Worm (Caenorhabditis elegans) whole organism, L2 larva: ENCODE results near the gene str-135.

Source experiments
- F13H6.1 ChIP-seq: sonication (generic microtip); optimal IDR thresholded peaks from 2 replicates; lab custom pipeline; 2016; ENCODE audit warnings: missing genetic modification characterization, missing compliant biosample characterization
- alr-1 ChIP-seq: fragments of 150-350 bp; optimal IDR thresholded peaks from 2 replicates; lab custom pipeline; 2014; ENCODE audit warnings: missing biosample characterization, missing genetic modification characterization
- aly-2 ChIP-seq: fragments of 150-350 bp; optimal IDR thresholded peaks from 2 replicates; lab custom pipeline; 2014; ENCODE audit warnings: missing biosample characterization, missing genetic modification characterization
- ama-1 ChIP-seq: fragments of 150-350 bp; optimal IDR thresholded peaks from 2 replicates; lab custom pipeline; 2018; ENCODE audit warnings: inconsistent platforms
- blmp-1 ChIP-seq: sonication (generic microtip); optimal IDR thresholded peaks from 2 replicates; lab custom pipeline; 2017; ENCODE audit warnings: missing genetic modification characterization, mild to moderate bottlenecking, missing compliant biosample characterization, antibody characterized with exemption, moderate library complexity; ENCODE audit not compliant: insufficient read depth
- ceh-16 ChIP-seq: fragments of 150-350 bp; optimal IDR thresholded peaks from 2 replicates; lab custom pipeline; 2014; ENCODE audit warnings: missing biosample characterization, missing genetic modification characterization
- ceh-82 ChIP-seq: fragments of 150-350 bp; optimal IDR thresholded peaks from 2 replicates; lab custom pipeline; 2014; ENCODE audit warnings: missing biosample characterization, missing genetic modification characterization
- crh-2 ChIP-seq: sonication (generic microtip); optimal IDR thresholded peaks from 2 replicates; lab custom pipeline; 2017; ENCODE audit warnings: missing biosample characterization, missing genetic modification characterization
- egl-27 ChIP-seq: sonication (generic microtip); optimal IDR thresholded peaks from 3 replicates; lab custom pipeline; 2017; ENCODE audit warnings: missing biosample characterization, missing genetic modification reagents, missing genetic modification characterization
- elt-1 ChIP-seq: fragments of 150-350 bp; optimal IDR thresholded peaks from 2 replicates; lab custom pipeline; 2014; ENCODE audit warnings: missing biosample characterization, missing genetic modification characterization
- elt-3 ChIP-seq: sonication (generic microtip); optimal IDR thresholded peaks from 2 replicates; lab custom pipeline; 2017; ENCODE audit warnings: missing biosample characterization, missing genetic modification characterization
- fos-1 ChIP-seq: fragments of 150-350 bp; optimal IDR thresholded peaks from 2 replicates; lab custom pipeline; 2014; ENCODE audit warnings: missing biosample characterization, missing genetic modification characterization
- gmeb-1 ChIP-seq: fragments of 150-350 bp; optimal IDR thresholded peaks from 2 replicates; lab custom pipeline; 2014; ENCODE audit warnings: missing biosample characterization, missing genetic modification characterization
- lin-11 ChIP-seq: fragments of 150-350 bp; sonication (generic microtip); optimal IDR thresholded peaks from 2 replicates; lab custom pipeline; 2014; ENCODE audit warnings: missing biosample characterization, missing genetic modification characterization, inconsistent platforms, mixed read lengths
- lin-13 ChIP-seq: fragments of 150-350 bp; optimal IDR thresholded peaks from 2 replicates; lab custom pipeline; 2014; ENCODE audit warnings: missing biosample characterization, missing genetic modification reagents, missing genetic modification characterization
- lin-39 ChIP-seq: fragments of 150-350 bp; optimal IDR thresholded peaks from 2 replicates; lab custom pipeline; 2014; ENCODE audit warnings: missing biosample characterization, missing genetic modification reagents, missing genetic modification characterization
- lsy-2 ChIP-seq, 2 experiments: fragments of 150-350 bp in 1 of 2; sonication (generic microtip) in 1 of 2; optimal IDR thresholded peaks; 2 replicates each; lab custom pipeline; 2014 to 2017; ENCODE audit warnings: missing biosample characterization in 2 of 2, missing genetic modification characterization in 2 of 2
- mab-5 ChIP-seq: fragments of 150-350 bp; optimal IDR thresholded peaks from 2 replicates; lab custom pipeline; 2014; ENCODE audit warnings: missing biosample characterization, missing genetic modification characterization
- mbf-1 ChIP-seq: sonication (generic microtip); optimal IDR thresholded peaks from 2 replicates; lab custom pipeline; 2017; ENCODE audit warnings: missing biosample characterization, missing genetic modification characterization
- mdl-1 ChIP-seq, 2 experiments: fragments of 150-350 bp in 1 of 2; sonication (generic microtip) in 1 of 2; optimal IDR thresholded peaks; 2 replicates each; lab custom pipeline; 2017; ENCODE audit warnings: missing biosample characterization in 2 of 2, missing genetic modification characterization in 2 of 2
- nhr-10 ChIP-seq: sonication (generic microtip); optimal IDR thresholded peaks from 2 replicates; lab custom pipeline; 2017; ENCODE audit warnings: missing biosample characterization, missing genetic modification characterization
- nhr-12 ChIP-seq: fragments of 150-350 bp; optimal IDR thresholded peaks from 2 replicates; lab custom pipeline; 2014; ENCODE audit warnings: missing biosample characterization, missing genetic modification characterization
- nhr-129 ChIP-seq: fragments of 150-350 bp; optimal IDR thresholded peaks from 2 replicates; lab custom pipeline; 2014; ENCODE audit warnings: missing biosample characterization, missing genetic modification characterization
- nhr-21 ChIP-seq: fragments of 150-350 bp; optimal IDR thresholded peaks from 2 replicates; lab custom pipeline; 2014; ENCODE audit warnings: missing biosample characterization, missing genetic modification characterization
- nhr-23 ChIP-seq: fragments of 150-350 bp; optimal IDR thresholded peaks from 2 replicates; lab custom pipeline; 2014; ENCODE audit warnings: missing biosample characterization, missing genetic modification reagents, missing genetic modification characterization
- nhr-237 ChIP-seq: fragments of 150-350 bp; optimal IDR thresholded peaks from 2 replicates; lab custom pipeline; 2014; ENCODE audit warnings: missing biosample characterization, missing genetic modification characterization
- nhr-6 ChIP-seq: fragments of 150-350 bp; optimal IDR thresholded peaks from 2 replicates; lab custom pipeline; 2014; ENCODE audit warnings: missing biosample characterization, missing genetic modification characterization
- nhr-77 ChIP-seq: fragments of 150-350 bp; optimal IDR thresholded peaks from 2 replicates; lab custom pipeline; 2014; ENCODE audit warnings: missing biosample characterization, missing genetic modification characterization
- peb-1 ChIP-seq: fragments of 150-350 bp; optimal IDR thresholded peaks from 2 replicates; lab custom pipeline; 2014; ENCODE audit warnings: missing biosample characterization, missing genetic modification characterization
- skn-1 ChIP-seq: sonication (generic microtip); optimal IDR thresholded peaks from 2 replicates; lab custom pipeline; 2017; ENCODE audit warnings: missing biosample characterization, missing genetic modification characterization
- sma-3 ChIP-seq: sonication (generic microtip); optimal IDR thresholded peaks from 2 replicates; lab custom pipeline; 2016; ENCODE audit warnings: missing genetic modification reagents, missing genetic modification characterization, missing compliant biosample characterization
- sma-9 ChIP-seq, 2 experiments: fragments of 150-350 bp in 1 of 2; sonication (generic microtip) in 1 of 2; optimal IDR thresholded peaks; 2 replicates each; lab custom pipeline; 2014 to 2016; ENCODE audit warnings: missing genetic modification characterization in 2 of 2, mild to moderate bottlenecking in 1 of 2, missing biosample characterization in 1 of 2, missing compliant biosample characterization in 1 of 2, missing genetic modification reagents in 1 of 2, moderate library complexity in 1 of 2
- zag-1 ChIP-seq: fragments of 150-350 bp; optimal IDR thresholded peaks from 2 replicates; lab custom pipeline; 2014; ENCODE audit warnings: missing biosample characterization, missing genetic modification characterization
- ztf-11 ChIP-seq: sonication (generic microtip); optimal IDR thresholded peaks from 2 replicates; lab custom pipeline; 2017; ENCODE audit warnings: missing biosample characterization, missing genetic modification characterization
- ztf-4 ChIP-seq: fragments of 150-350 bp; optimal IDR thresholded peaks from 2 replicates; lab custom pipeline; 2014; ENCODE audit warnings: missing biosample characterization, missing genetic modification characterization

The str-135 gene

ce11 chrV:8269878-8270277, 10.8 kb downstream of the str-135 start:
- TF ChIP-seq lin-11 (no peak), skn-1 (tag; lab: Kevin White, UChicago) (no peak), ztf-11 (no peak), zag-1 (no peak), fos-1 (tag; lab: Kevin White, UChicago) (peak; percentile 2), F13H6.1 (no peak), lin-13 (GFP tag; lab: Kevin White, UChicago) (no peak), sma-3 (GFP tag; lab: Kevin White, UChicago) (peak; percentile 9), elt-1 (tag; lab: Kevin White, UChicago) (no peak), mab-5 (no peak), nhr-12 (tag; lab: Kevin White, UChicago) (no peak), sma-9 (GFP tag; optimal IDR thresholded peaks at IDR 0.05; lab: Kevin White, UChicago) (peak; percentile 55), sma-9 (tag; optimal IDR thresholded peaks at IDR 0.05; lab: Kevin White, UChicago) (no peak), ama-1 (no peak), nhr-10 (tag; lab: Kevin White, UChicago) (no peak), nhr-77 (tag; lab: Kevin White, UChicago) (no peak)
- TF ChIP-seq, all 48 proteins: peak for 3

DNA sequence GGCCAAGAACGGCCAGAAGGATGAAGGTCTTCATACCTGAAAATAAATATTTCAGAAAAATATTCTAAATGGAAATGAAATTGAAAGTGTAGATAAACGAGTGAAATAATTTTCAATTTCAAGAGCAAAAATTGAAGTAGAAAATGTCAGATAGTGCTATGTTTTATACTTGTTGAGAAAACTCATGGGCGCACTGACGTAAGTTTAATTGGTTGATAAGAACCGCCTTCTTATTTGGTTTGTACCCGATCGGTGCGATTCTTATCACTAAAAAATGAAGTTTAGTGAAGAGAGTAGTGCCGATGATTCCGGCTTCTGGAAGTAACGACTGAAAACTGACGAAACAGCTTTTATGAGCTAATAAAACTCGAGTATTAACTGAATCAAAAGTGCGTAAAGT, 11.8 kb downstream of the str-135 start, which contains the start of the genes asp-6 and asp-12:
Gene asp-6, minus strand, starts transcription at position 36 of the 400 bp plus-strand sequence.
Gene asp-12, plus strand, starts transcription at position 309 of the 400 bp plus-strand sequence.
- TF ChIP-seq fos-1 (tag; lab: Kevin White, UChicago) (peak; percentile 8), lin-39 (tag; lab: Kevin White, UChicago) (no peak), aly-2 (tag; lab: Kevin White, UChicago) (no peak), sma-9 (GFP tag; optimal IDR thresholded peaks at IDR 0.05; lab: Kevin White, UChicago) (peak; percentile 35), sma-9 (tag; optimal IDR thresholded peaks at IDR 0.05; lab: Kevin White, UChicago) (no peak)

ce11 chrV:8267275-8267674, 13.4 kb downstream of the str-135 start:
- peak; percentile 71 for TF ChIP-seq gmeb-1 (tag; lab: Kevin White, UChicago)
- TF ChIP-seq nhr-77 (tag; lab: Kevin White, UChicago) = no peak
- no peak for TF ChIP-seq elt-3 (tag; lab: Kevin White, UChicago)
- no peak for TF ChIP-seq blmp-1 (tag; lab: Kevin White, UChicago)
- no peak for TF ChIP-seq ceh-82 (tag; lab: Kevin White, UChicago)
- no peak for TF ChIP-seq ztf-4 (tag; lab: Kevin White, UChicago)
- TF ChIP-seq nhr-23 (tag; lab: Kevin White, UChicago) = no peak
- TF ChIP-seq alr-1 = no peak
- peak; percentile 73 for TF ChIP-seq fos-1 (tag; lab: Kevin White, UChicago)
- TF ChIP-seq sma-3 (GFP tag; lab: Kevin White, UChicago) = peak; percentile 34
- TF ChIP-seq lsy-2 (tag; optimal IDR thresholded peaks at IDR 0.05; lab: Kevin White, UChicago) = peak in 1 of 2 experiments; percentile 24
- peak; percentile 77 for TF ChIP-seq crh-2 (tag; lab: Kevin White, UChicago)
- TF ChIP-seq nhr-129 = peak; percentile 66
- no peak for TF ChIP-seq peb-1
- TF ChIP-seq sma-9 (GFP tag; optimal IDR thresholded peaks at IDR 0.05; lab: Kevin White, UChicago) = peak; percentile 63
- no peak for TF ChIP-seq sma-9 (tag; optimal IDR thresholded peaks at IDR 0.05; lab: Kevin White, UChicago)
- TF ChIP-seq lin-13 (GFP tag; lab: Kevin White, UChicago) = peak; percentile 16
- no peak for TF ChIP-seq mdl-1 (tag; optimal IDR thresholded peaks at IDR 0.05; lab: Kevin White, UChicago)
- TF ChIP-seq lin-39 (tag; lab: Kevin White, UChicago) = no peak

ce11 chrV:8266232-8266631, 14.4 kb downstream of the str-135 start, which contains the start of gene F21F8.5:
F21F8.5 (minus strand) TSS chrV:8266332.
- TF ChIP-seq nhr-237 (no peak), ceh-16 (tag; lab: Kevin White, UChicago) (no peak), nhr-21 (tag; lab: Kevin White, UChicago) (no peak), nhr-6 (tag; lab: Kevin White, UChicago) (no peak), mbf-1 (no peak), egl-27 (tag; lab: Kevin White, UChicago) (no peak), blmp-1 (tag; lab: Kevin White, UChicago) (no peak), elt-3 (tag; lab: Kevin White, UChicago) (no peak)
